Worm (Caenorhabditis elegans) whole organism, L4 larva: ENCODE data around the gene K02C4.5.

Experiments used
- D1046.2 ChIP-seq: fragments of 200-800 bp; sonication (Bioruptor generic); IDR thresholded peaks from 2 replicates; pipeline ENCODE4 v1.3.6; 2022; ENCODE audit warnings: missing genetic modification characterization, missing compliant biosample characterization
- F26F4.8 ChIP-seq: fragments of 200-800 bp; sonication (Bioruptor generic); conservative IDR thresholded peaks from 2 replicates; pipeline ENCODE4 v1.3.6; 2022; ENCODE audit warnings: missing genetic modification characterization, missing compliant biosample characterization
- F37D6.2 ChIP-seq: sonication (generic microtip); optimal IDR thresholded peaks from 2 replicates; lab custom pipeline; 2016; ENCODE audit warnings: mild to moderate bottlenecking, missing genetic modification characterization, missing compliant biosample characterization
- T20F7.1 ChIP-seq: fragments of 200-800 bp; sonication (Bioruptor generic); optimal IDR thresholded peaks from 2 replicates; lab custom pipeline; 2018; ENCODE audit warnings: mild to moderate bottlenecking, missing genetic modification characterization, missing compliant biosample characterization
- T26A8.4 ChIP-seq: fragments of 200-800 bp; sonication (Bioruptor generic); IDR thresholded peaks from 2 replicates; pipeline ENCODE4 v1.3.6; 2022; ENCODE audit warnings: missing genetic modification characterization, missing compliant biosample characterization
- Y5F2A.4 ChIP-seq: fragments of 200-800 bp; sonication (Bioruptor generic); optimal IDR thresholded peaks from 2 replicates; lab custom pipeline; 2018; ENCODE audit warnings: mild to moderate bottlenecking, missing genetic modification characterization, missing compliant biosample characterization
- Y75B8A.6 ChIP-seq: fragments of 200-800 bp; sonication (Bioruptor generic); IDR thresholded peaks from 2 replicates; pipeline ENCODE4 v1.3.6; 2022; ENCODE audit warnings: missing genetic modification reagents, missing genetic modification characterization, missing compliant biosample characterization
- ZK337.2 ChIP-seq: fragments of 200-800 bp; sonication (Bioruptor generic); IDR thresholded peaks from 2 replicates; pipeline ENCODE4 v1.3.6; 2022; ENCODE audit warnings: missing genetic modification reagents, missing genetic modification characterization, missing compliant biosample characterization
- ZK546.5 ChIP-seq, 2 experiments: sonication (generic microtip); optimal IDR thresholded peaks; 2 replicates each; lab custom pipeline; 2017; ENCODE audit warnings: missing biosample characterization in 2 of 2, missing genetic modification characterization in 2 of 2
- aha-1 ChIP-seq: fragments of 150-350 bp; peaks from one replicate; lab custom pipeline; 2014; ENCODE audit warnings: missing biosample characterization, missing genetic modification characterization
- ama-1 ChIP-seq: fragments of 150-350 bp; optimal IDR thresholded peaks from 2 replicates; lab custom pipeline; 2014; ENCODE audit warnings: inconsistent platforms, mixed read lengths
- ceh-44 ChIP-seq: fragments of 200-800 bp; sonication (Bioruptor generic); IDR thresholded peaks from 2 replicates; pipeline ENCODE4 v1.3.6; 2022; ENCODE audit warnings: missing genetic modification reagents, missing genetic modification characterization, missing compliant biosample characterization
- cey-2 ChIP-seq: sonication (generic microtip); optimal IDR thresholded peaks from 3 replicates; lab custom pipeline; 2017; ENCODE audit warnings: missing genetic modification characterization, mild to moderate bottlenecking, missing compliant biosample characterization, antibody characterized with exemption, borderline replicate concordance; ENCODE audit not compliant: insufficient read depth
- daf-16 ChIP-seq, 3 experiments: sonication (generic microtip); optimal IDR thresholded peaks; 2 replicates each; lab custom pipeline; 2016 to 2017; ENCODE audit warnings: missing genetic modification characterization in 3 of 3, missing genetic modification reagents in 3 of 3, mild to moderate bottlenecking in 2 of 3, missing compliant biosample characterization in 2 of 3, missing biosample characterization in 1 of 3, moderate library complexity in 1 of 3
- daf-19 ChIP-seq: fragments of 200-800 bp; sonication (Bioruptor generic); conservative IDR thresholded peaks from 2 replicates; pipeline ENCODE4 v1.3.6; 2022; ENCODE audit warnings: missing genetic modification characterization, missing compliant biosample characterization
- dmd-6 ChIP-seq: fragments of 200-800 bp; sonication (Bioruptor generic); IDR thresholded peaks from 2 replicates; pipeline ENCODE4 v1.3.6; 2022; ENCODE audit warnings: missing genetic modification reagents, missing genetic modification characterization, missing compliant biosample characterization
- dmd-9 ChIP-seq: fragments of 200-800 bp; sonication (Bioruptor generic); IDR thresholded peaks from 2 replicates; pipeline ENCODE4 v1.3.6; 2022; ENCODE audit warnings: missing genetic modification reagents, missing genetic modification characterization, missing compliant biosample characterization
- dpl-1 ChIP-seq: fragments of 150-350 bp; optimal IDR thresholded peaks from 2 replicates; lab custom pipeline; 2014; ENCODE audit warnings: missing biosample characterization, missing genetic modification reagents, missing genetic modification characterization
- fkh-10 ChIP-seq: fragments of 150-350 bp; optimal IDR thresholded peaks from 2 replicates; lab custom pipeline; 2014; ENCODE audit warnings: missing biosample characterization, missing genetic modification reagents, missing genetic modification characterization
- fos-1 ChIP-seq: fragments of 150-350 bp; optimal IDR thresholded peaks from 2 replicates; lab custom pipeline; 2014; ENCODE audit warnings: missing biosample characterization, missing genetic modification characterization
- gei-8 ChIP-seq: fragments of 200-800 bp; sonication (Bioruptor generic); optimal IDR thresholded peaks from 2 replicates; lab custom pipeline; 2018; ENCODE audit warnings: mild to moderate bottlenecking, missing genetic modification characterization, missing compliant biosample characterization
- hmg-1.1 ChIP-seq: fragments of 200-800 bp; sonication (Bioruptor generic); IDR thresholded peaks from 2 replicates; pipeline ENCODE4 v1.3.6; 2022; ENCODE audit warnings: missing genetic modification reagents, missing genetic modification characterization, missing compliant biosample characterization
- lim-7 ChIP-seq: fragments of 200-800 bp; sonication (Bioruptor generic); IDR thresholded peaks from 2 replicates; pipeline ENCODE4 v1.3.6; 2022; ENCODE audit warnings: missing genetic modification characterization, missing compliant biosample characterization
- lin-1 ChIP-seq: fragments of 200-800 bp; sonication (Bioruptor generic); IDR thresholded peaks from 2 replicates; pipeline ENCODE4 v1.3.6; 2022; ENCODE audit warnings: missing genetic modification reagents, missing genetic modification characterization, missing compliant biosample characterization
- lin-13 ChIP-seq: fragments of 150-350 bp; optimal IDR thresholded peaks from 2 replicates; lab custom pipeline; 2014; ENCODE audit warnings: missing biosample characterization, missing genetic modification reagents, missing genetic modification characterization
- lin-15B ChIP-seq: fragments of 150-350 bp; sonication (generic microtip); optimal IDR thresholded peaks from 3 replicates; lab custom pipeline; 2014; ENCODE audit warnings: missing biosample characterization, missing genetic modification characterization
- lin-29 ChIP-seq: fragments of 200-800 bp; sonication (Bioruptor generic); IDR thresholded peaks from 2 replicates; pipeline ENCODE4 v1.3.6; 2022; ENCODE audit warnings: missing genetic modification reagents, missing genetic modification characterization, missing compliant biosample characterization
- lin-39 ChIP-seq: fragments of 150-350 bp; optimal IDR thresholded peaks from 2 replicates; lab custom pipeline; 2014; ENCODE audit warnings: missing biosample characterization, missing genetic modification reagents, missing genetic modification characterization
- lsy-2 ChIP-seq, 2 experiments: fragments of 150-350 bp in 1 of 2; sonication (generic microtip) in 1 of 2; optimal IDR thresholded peaks; 2 replicates each; lab custom pipeline; 2014 to 2017; ENCODE audit warnings: missing biosample characterization in 2 of 2, missing genetic modification characterization in 2 of 2
- madf-5 ChIP-seq, 2 experiments: fragments of 200-800 bp; sonication (Bioruptor generic); IDR thresholded peaks; 2 replicates each; pipeline ENCODE4 v1.3.6; 2022; ENCODE audit warnings: missing compliant biosample characterization in 2 of 2, missing genetic modification characterization in 2 of 2
- madf-9 ChIP-seq: fragments of 200-800 bp; sonication (Bioruptor generic); conservative IDR thresholded peaks from 2 replicates; pipeline ENCODE4 v1.3.6; 2022; ENCODE audit warnings: missing genetic modification reagents, missing genetic modification characterization, missing compliant biosample characterization
- mdl-1 ChIP-seq, 2 experiments: fragments of 150-350 bp in 1 of 2; sonication (generic microtip) in 1 of 2; optimal IDR thresholded peaks; 2 replicates each; lab custom pipeline; 2014 to 2017; ENCODE audit warnings: missing biosample characterization in 2 of 2, missing genetic modification characterization in 2 of 2
- mdt-29 ChIP-seq: fragments of 200-800 bp; sonication (Bioruptor generic); IDR thresholded peaks from 2 replicates; pipeline ENCODE4 v1.3.6; 2022; ENCODE audit warnings: missing genetic modification reagents, missing genetic modification characterization, missing compliant biosample characterization
- mep-1 ChIP-seq: fragments of 150-350 bp; sonication (generic microtip); optimal IDR thresholded peaks from 3 replicates; lab custom pipeline; 2014; ENCODE audit warnings: missing biosample characterization, missing genetic modification characterization
- mes-2 ChIP-seq: sonication (generic microtip); optimal IDR thresholded peaks from 2 replicates; lab custom pipeline; 2016; ENCODE audit warnings: missing genotype, mild to moderate bottlenecking, missing genetic modification characterization, missing compliant biosample characterization; ENCODE audit not compliant: poor library complexity, severe bottlenecking
- nhr-102 ChIP-seq: sonication (generic microtip); optimal IDR thresholded peaks from 2 replicates; lab custom pipeline; 2016; ENCODE audit warnings: mild to moderate bottlenecking, missing genetic modification characterization, moderate library complexity, missing compliant biosample characterization
- nhr-237 ChIP-seq: sonication (generic microtip); optimal IDR thresholded peaks from 2 replicates; lab custom pipeline; 2017; ENCODE audit warnings: missing biosample characterization, missing genetic modification characterization
- nhr-28 ChIP-seq: fragments of 150-350 bp; optimal IDR thresholded peaks from 2 replicates; lab custom pipeline; 2014; ENCODE audit warnings: missing biosample characterization, missing genetic modification characterization
- nhr-41 ChIP-seq: fragments of 200-800 bp; sonication (Bioruptor generic); IDR thresholded peaks from 2 replicates; pipeline ENCODE4 v1.3.6; 2022; ENCODE audit warnings: missing genetic modification reagents, missing genetic modification characterization, missing compliant biosample characterization
- nhr-42 ChIP-seq: fragments of 200-800 bp; sonication (Bioruptor generic); IDR thresholded peaks from 2 replicates; pipeline ENCODE4 v1.3.6; 2022; ENCODE audit warnings: missing genetic modification characterization, missing compliant biosample characterization
- php-3 ChIP-seq: fragments of 200-800 bp; sonication (Bioruptor generic); IDR thresholded peaks from 2 replicates; pipeline ENCODE4 v1.3.6; 2022; ENCODE audit warnings: missing genetic modification reagents, missing genetic modification characterization, missing compliant biosample characterization
- pqm-1 ChIP-seq: sonication (generic microtip); optimal IDR thresholded peaks from 2 replicates; lab custom pipeline; 2017; ENCODE audit warnings: missing biosample characterization, missing genetic modification characterization
- rbr-2 ChIP-seq: sonication (generic microtip); optimal IDR thresholded peaks from 2 replicates; lab custom pipeline; 2016; ENCODE audit warnings: missing genotype, missing genetic modification characterization, missing compliant biosample characterization
- sdz-12 ChIP-seq: fragments of 200-800 bp; sonication (Bioruptor generic); optimal IDR thresholded peaks from 2 replicates; lab custom pipeline; 2018; ENCODE audit warnings: mild to moderate bottlenecking, missing genetic modification characterization, missing compliant biosample characterization
- skn-1 ChIP-seq: fragments of 150-350 bp; optimal IDR thresholded peaks from 2 replicates; lab custom pipeline; 2014; ENCODE audit warnings: missing biosample characterization, missing genetic modification characterization
- snpc-4 ChIP-seq: fragments of 150-350 bp; optimal IDR thresholded peaks from 2 replicates; lab custom pipeline; 2014; ENCODE audit warnings: missing biosample characterization, missing genetic modification characterization
- tag-97 ChIP-seq: fragments of 200-800 bp; sonication (Bioruptor generic); IDR thresholded peaks from 2 replicates; pipeline ENCODE4 v1.3.6; 2022; ENCODE audit warnings: missing genetic modification characterization, missing compliant biosample characterization
- unc-130 ChIP-seq: sonication (generic microtip); optimal IDR thresholded peaks from 2 replicates; lab custom pipeline; 2016; ENCODE audit warnings: missing genetic modification reagents, missing genetic modification characterization, missing compliant biosample characterization
- unc-39 ChIP-seq: sonication (generic microtip); optimal IDR thresholded peaks from 2 replicates; lab custom pipeline; 2017; ENCODE audit warnings: missing biosample characterization, missing genetic modification characterization
- zfp-3 ChIP-seq: fragments of 200-800 bp; sonication (Bioruptor generic); conservative IDR thresholded peaks from 2 replicates; pipeline ENCODE4 v1.3.6; 2022; ENCODE audit warnings: missing genetic modification reagents, missing genetic modification characterization, missing compliant biosample characterization
- ztf-11 ChIP-seq: fragments of 150-350 bp; optimal IDR thresholded peaks from 2 replicates; lab custom pipeline; 2014; ENCODE audit warnings: missing biosample characterization, missing genetic modification characterization
- ztf-7 ChIP-seq: fragments of 150-350 bp; optimal IDR thresholded peaks from 2 replicates; lab custom pipeline; 2014; ENCODE audit warnings: missing biosample characterization, missing genetic modification characterization

The K02C4.5 gene

DNA sequence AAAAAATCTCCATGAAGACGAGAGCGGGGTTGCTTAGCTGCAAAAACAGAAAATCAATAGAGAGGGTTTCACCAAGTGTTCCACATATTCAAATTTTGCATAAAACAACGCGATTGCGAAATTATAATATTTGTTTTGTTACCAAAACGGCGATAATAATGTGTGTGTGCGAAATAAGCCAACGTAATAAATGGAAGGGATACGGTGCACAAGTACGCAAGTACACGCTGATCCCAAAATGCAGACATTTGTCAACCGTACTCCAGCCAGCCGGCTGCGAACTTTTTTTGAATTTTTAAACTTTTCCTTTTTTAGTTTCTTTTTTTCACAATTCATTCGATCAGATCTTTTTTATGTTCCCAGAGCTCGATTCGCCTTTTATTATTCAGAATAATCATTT lies 46.6 kb downstream of the K02C4.5 start, which contains the start of gene ire-1 (continued):
- no peak for TF ChIP-seq lin-39
- no peak for TF ChIP-seq madf-9 (GFP tag; lab: Robert Waterston, UW)
- TF ChIP-seq nhr-28 (tag; lab: Kevin White, UChicago) = peak; percentile 49
- no peak for TF ChIP-seq fos-1 (tag; lab: Kevin White, UChicago)
- TF ChIP-seq lin-15B (tag; lab: Kevin White, UChicago) = no peak
- TF ChIP-seq nhr-237 (tag; lab: Kevin White, UChicago) = no peak
- TF ChIP-seq ceh-44 (GFP tag; lab: Robert Waterston, UW) = no peak
- no peak for TF ChIP-seq gei-8
- TF ChIP-seq F37D6.2 (tag; lab: Kevin White, UChicago) = no peak
- no peak for TF ChIP-seq Y5F2A.4 (GFP tag; lab: Kevin White, UChicago)
- no peak for TF ChIP-seq ZK546.5 (tag; optimal IDR thresholded peaks at IDR 0.05; lab: Kevin White, UChicago)
- TF ChIP-seq unc-130 (GFP tag; lab: Kevin White, UChicago) = no peak
- TF ChIP-seq daf-19 (GFP tag; lab: Robert Waterston, UW) = 0 out of 2 replicates have a peak, but pooled peaks have one; percentile 17
- TF ChIP-seq hmg-1.1 = peak; percentile 38; the same call in 1 of the 2 replicates
- no peak for TF ChIP-seq mdt-29 (GFP tag; lab: Robert Waterston, UW)
- no peak for TF ChIP-seq ztf-11
- TF ChIP-seq mdl-1 (tag; optimal IDR thresholded peaks at IDR 0.05; lab: Kevin White, UChicago) = no peak
- no peak for TF ChIP-seq zfp-3 (GFP tag; lab: Robert Waterston, UW)
- peak; percentile 42 for TF ChIP-seq lin-13 (GFP tag; lab: Kevin White, UChicago)
- TF ChIP-seq php-3 (GFP tag; lab: Robert Waterston, UW) = no peak
- TF ChIP-seq dpl-1 (GFP tag; lab: Kevin White, UChicago) = peak; percentile 69
- TF ChIP-seq unc-39 (tag; lab: Kevin White, UChicago) = no peak
- TF ChIP-seq D1046.2 (GFP tag; lab: Robert Waterston, UW) = no peak
- TF ChIP-seq ama-1 (lab: Kevin White, UChicago) = no peak
- no peak for TF ChIP-seq sdz-12 (GFP tag; lab: Kevin White, UChicago)
- no peak for TF ChIP-seq F26F4.8
- no peak for TF ChIP-seq ZK337.2 (GFP tag; lab: Robert Waterston, UW)
- TF ChIP-seq tag-97 = no peak
- peak; percentile 26; the same call in 1 of the 2 replicates for TF ChIP-seq dmd-6 (GFP tag; lab: Robert Waterston, UW)
- no peak for TF ChIP-seq fkh-10 (GFP tag; lab: Kevin White, UChicago)
- TF ChIP-seq mes-2 (tag; lab: Kevin White, UChicago) = peak; percentile 75
- TF ChIP-seq madf-5 (GFP tag; IDR thresholded peaks at IDR 0.05; lab: Robert Waterston, UW) = no peak
- TF ChIP-seq ztf-7 (tag; lab: Kevin White, UChicago) = peak; percentile 17
- no peak for TF ChIP-seq cey-2 (tag; lab: Kevin White, UChicago)
- TF ChIP-seq lim-7 (GFP tag; lab: Robert Waterston, UW) = no peak
- no peak for TF ChIP-seq aha-1 (tag; lab: Kevin White, UChicago)
- no peak for TF ChIP-seq nhr-102
- no peak for TF ChIP-seq nhr-41
- TF ChIP-seq mep-1 (tag; lab: Kevin White, UChicago) = peak; percentile 70
- TF ChIP-seq T26A8.4 (GFP tag; lab: Robert Waterston, UW) = no peak
- no peak for TF ChIP-seq daf-16 (GFP tag; optimal IDR thresholded peaks at IDR 0.05; lab: Kevin White, UChicago)
- TF ChIP-seq daf-16 (tag; optimal IDR thresholded peaks at IDR 0.05; lab: Kevin White, UChicago) = peak; percentile 57
- no peak for TF ChIP-seq dmd-9
- TF ChIP-seq snpc-4 (tag; lab: Kevin White, UChicago) = no peak
- no peak for TF ChIP-seq nhr-42 (GFP tag; lab: Robert Waterston, UW)
- peak; percentile 6 for TF ChIP-seq rbr-2 (tag; lab: Kevin White, UChicago)
- TF ChIP-seq pqm-1 (tag; lab: Kevin White, UChicago) = peak; percentile 23
- no peak for TF ChIP-seq skn-1
- peak; percentile 47 for TF ChIP-seq T20F7.1
- TF ChIP-seq Y75B8A.6 (GFP tag; lab: Robert Waterston, UW) = no peak
- TF ChIP-seq lsy-2 (tag; optimal IDR thresholded peaks at IDR 0.05; lab: Kevin White, UChicago) = peak; percentile 90 to 99
- no peak for TF ChIP-seq lin-1 (GFP tag; lab: Robert Waterston, UW)
- TF ChIP-seq lin-29 (GFP tag; lab: Robert Waterston, UW) = no peak
